Fruit fly (Drosophila melanogaster): ENCODE results near the gene CG8012.

CG8012 gene

DNA sequence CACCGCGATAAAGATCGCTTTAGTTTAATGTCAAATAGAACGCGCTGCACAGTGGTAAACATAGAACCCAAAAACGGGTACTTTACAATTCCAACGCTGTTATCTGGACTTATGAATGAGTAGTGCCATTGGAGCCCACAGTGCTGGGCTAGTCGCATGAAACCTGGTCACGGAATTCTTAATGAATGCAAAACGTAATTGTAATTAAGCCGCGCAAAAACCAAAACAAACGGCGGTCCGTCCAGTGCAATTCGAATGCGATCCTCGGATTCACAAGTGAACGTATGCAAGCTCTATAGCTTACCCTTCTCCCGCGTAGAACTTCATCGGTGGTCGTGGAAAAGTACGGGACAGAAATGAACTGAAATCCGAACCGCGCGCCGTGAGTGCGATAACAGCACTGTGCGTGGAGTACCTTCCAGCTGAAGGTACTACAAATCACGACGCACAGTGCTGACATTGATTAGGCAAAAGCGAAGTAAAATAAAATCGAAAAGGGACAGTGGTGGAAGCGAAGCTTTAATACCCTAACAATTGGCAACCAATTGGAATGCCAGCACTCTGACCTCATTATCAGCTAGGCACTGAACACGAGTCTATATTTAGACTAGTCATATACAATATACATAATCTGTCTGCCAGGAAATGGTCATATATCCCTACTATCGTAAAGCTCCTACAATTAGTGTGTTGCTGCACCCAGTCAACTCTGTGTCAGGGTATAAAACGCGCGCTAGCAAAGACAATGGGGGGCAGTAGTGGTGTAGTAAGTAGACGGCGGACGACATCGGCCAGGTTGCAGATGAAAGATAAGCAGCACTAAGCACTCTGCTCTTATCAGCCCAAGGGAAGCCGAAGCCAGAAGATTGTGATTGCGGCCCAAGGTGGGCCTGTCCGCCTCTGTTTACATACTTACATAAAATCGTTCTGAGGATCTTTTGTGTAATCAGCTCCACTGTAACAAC lies 29.5 kb upstream of the CG8012 start (continued):
- TF ChIP-seq Taf1 (GFP tag; IDR thresholded peaks at IDR 0.05) = 0 out of 2 replicates have a peak, but pooled peaks have one; percentile 38
- no peak for TF ChIP-seq CG2199 (GFP tag; IDR thresholded peaks at IDR 0.05)
- TF ChIP-seq CG4328 (GFP tag; optimal IDR thresholded peaks at IDR 0.05) = no peak
- peak; percentile 28; the same call in 1 of the 2 replicates for TF ChIP-seq HLH3B (GFP tag; IDR thresholded peaks at IDR 0.05)
- TF ChIP-seq crol (GFP tag; IDR thresholded peaks at IDR 0.05) = peak; percentile 39; the same call in 1 of the 2 replicates
- TF ChIP-seq Ets65A (GFP tag) = peak; percentile 72
- no peak for TF ChIP-seq gsb-n (tag; optimal IDR thresholded peaks at IDR 0.05)
- TF ChIP-seq CG1233 (GFP tag; optimal IDR thresholded peaks at IDR 0.05) = no peak
- peak; percentile 55 for TF ChIP-seq CG12391 (tag; optimal IDR thresholded peaks at IDR 0.05)
- no peak for TF ChIP-seq CG42726 (GFP tag; IDR thresholded peaks at IDR 0.05; ENCODE audit: partially characterized antibody)
- no peak for TF ChIP-seq CG33213 (GFP tag; optimal IDR thresholded peaks at IDR 0.05)
- no peak for TF ChIP-seq YL-1 (GFP tag; optimal IDR thresholded peaks at IDR 0.05)
- TF ChIP-seq h (optimal IDR thresholded peaks at IDR 0.05) = no peak
- peak; percentile 2 for TF ChIP-seq CG6654 (GFP tag; optimal IDR thresholded peaks at IDR 0.05)
- TF ChIP-seq CG12659 (GFP tag; optimal IDR thresholded peaks at IDR 0.05) = peak; percentile 33
- no peak for TF ChIP-seq onecut (GFP tag; IDR thresholded peaks at IDR 0.05)
- 0 out of 3 replicates have a peak, but pooled peaks have one; percentile 37 for TF ChIP-seq ase (GFP tag; IDR thresholded peaks at IDR 0.05)
- TF ChIP-seq CG11723 (GFP tag; optimal IDR thresholded peaks at IDR 0.05) = no peak
- peak; percentile 53 for TF ChIP-seq Fer1 (GFP tag; optimal IDR thresholded peaks at IDR 0.05)
- TF ChIP-seq scrt (GFP tag; optimal IDR thresholded peaks at IDR 0.05) = peak; percentile 19
- no peak for TF ChIP-seq Neu2 (GFP tag; optimal IDR thresholded peaks at IDR 0.05; ENCODE audit: borderline replicate concordance)
- peak; percentile 42; the same call in 1 of the 2 replicates for TF ChIP-seq CG4730 (GFP tag; IDR thresholded peaks at IDR 0.05)
- peak; percentile 9 for TF ChIP-seq pros (GFP tag; optimal IDR thresholded peaks at IDR 0.05)
- no peak for TF ChIP-seq CG11093 (GFP tag; IDR thresholded peaks at IDR 0.05)
- no peak for TF ChIP-seq unc-4 (GFP tag; IDR thresholded peaks at IDR 0.05; ENCODE audit: partially characterized antibody)
- no peak for TF ChIP-seq sr (GFP tag; IDR thresholded peaks at IDR 0.05)
- no peak for TF ChIP-seq Mrtf (GFP tag; IDR thresholded peaks at IDR 0.05)
- TF ChIP-seq p53 (GFP tag; optimal IDR thresholded peaks at IDR 0.05) = peak; percentile 18
- TF ChIP-seq cas (GFP tag; IDR thresholded peaks at IDR 0.05) = no peak
- peak; percentile 64; the same call in 1 of the 2 replicates for TF ChIP-seq CG32532 (GFP tag; IDR thresholded peaks at IDR 0.05)
- no peak for TF ChIP-seq CG31388 (GFP tag; optimal IDR thresholded peaks at IDR 0.05)
- TF ChIP-seq Bdp1 (GFP tag; optimal IDR thresholded peaks at IDR 0.05) = peak; percentile 3
- TF ChIP-seq Hey (tag; optimal IDR thresholded peaks at IDR 0.05) = peak; percentile 53
- no peak for TF ChIP-seq CG15073 (GFP tag; optimal IDR thresholded peaks at IDR 0.05)
- TF ChIP-seq CG8944 (GFP tag; optimal IDR thresholded peaks at IDR 0.05) = peak; percentile 49
- TF ChIP-seq CG16815 (GFP tag; optimal IDR thresholded peaks at IDR 0.05) = no peak
- no peak for TF ChIP-seq Tbp (GFP tag; optimal IDR thresholded peaks at IDR 0.05)
- no peak for TF ChIP-seq so (GFP tag; IDR thresholded peaks at IDR 0.05)
- no peak for TF ChIP-seq pan (optimal IDR thresholded peaks at IDR 0.05)
- TF ChIP-seq pan (GFP tag; optimal IDR thresholded peaks at IDR 0.05 in 1 of 2, IDR thresholded peaks at IDR 0.05 in 1 of 2) = peak in 1 of 2 experiments; percentile 46
- no peak for TF ChIP-seq NK7.1 (GFP tag; optimal IDR thresholded peaks at IDR 0.05)
- TF ChIP-seq danr (GFP tag; IDR thresholded peaks at IDR 0.05) = peak; percentile 38; the same call in 1 of the 2 replicates
- TF ChIP-seq emc (GFP tag; optimal IDR thresholded peaks at IDR 0.05) = no peak
- TF ChIP-seq CG2712 (tag; optimal IDR thresholded peaks at IDR 0.05) = peak; percentile 42
- TF ChIP-seq Deaf1 (tag; optimal IDR thresholded peaks at IDR 0.05) = peak; percentile 23
- no peak for TF ChIP-seq trh (GFP tag; optimal IDR thresholded peaks at IDR 0.05)
- no peak for TF ChIP-seq pita (GFP tag; optimal IDR thresholded peaks at IDR 0.05)
- no peak for TF ChIP-seq z (GFP tag; IDR thresholded peaks at IDR 0.05)
- no peak for TF ChIP-seq Lpt (GFP tag; optimal IDR thresholded peaks at IDR 0.05)
- no peak for TF ChIP-seq CG1832 (GFP tag; optimal IDR thresholded peaks at IDR 0.05)

All from whole organism, embryonic.